Worm (Caenorhabditis elegans): ENCODE measurements around the gene pld-1.

pld-1 gene

ce11 chrII:5086143-5086542 is 5.3 kb downstream of the pld-1 start:
- no peak for TF ChIP-seq fkh-8 (tag; optimal IDR thresholded peaks at IDR 0.05)
- TF ChIP-seq elt-2 (tag; optimal IDR thresholded peaks at IDR 0.05), result peak; percentile 91
- TF ChIP-seq hpl-2 (GFP tag; optimal IDR thresholded peaks at IDR 0.05), result no peak

- no peak for TF ChIP-seq pax-3 (tag; optimal IDR thresholded peaks at IDR 0.05)
- TF ChIP-seq lin-35 (GFP tag; optimal IDR thresholded peaks at IDR 0.05), result peak in 1 of 2 experiments; percentile 13
- no peak for TF ChIP-seq ztf-4 (tag; optimal IDR thresholded peaks at IDR 0.05)
- no peak for TF ChIP-seq fos-1 (tag; optimal IDR thresholded peaks at IDR 0.05)
- peak; percentile 62 for TF ChIP-seq elt-2 (tag; optimal IDR thresholded peaks at IDR 0.05)
Measured at ce11 chrII:5085450-5085849, 6.0 kb downstream of the pld-1 start, which contains the start of gene txt-9. Gene txt-9 (plus strand): TSS chrII:5085785.

- TF ChIP-seq nhr-76 (tag; optimal IDR thresholded peaks at IDR 0.05), result no peak
- no peak for TF ChIP-seq zip-4 (GFP tag; optimal IDR thresholded peaks at IDR 0.05)
- TF ChIP-seq elt-2 (tag; optimal IDR thresholded peaks at IDR 0.05), result peak; percentile 52
- no peak for TF ChIP-seq efl-1 (optimal IDR thresholded peaks at IDR 0.05)
- TF ChIP-seq efl-1 (GFP tag; optimal IDR thresholded peaks at IDR 0.05 in 1 of 2), result peak in 1 of 2 experiments; percentile 24
- no peak for TF ChIP-seq ets-5 (GFP tag; IDR thresholded peaks at IDR 0.05)
- TF ChIP-seq unc-62 (GFP tag; optimal IDR thresholded peaks at IDR 0.05), result no peak
Measured at ce11 chrII:5084225-5084624, 7.3 kb downstream of the pld-1 start.

- no peak for TF ChIP-seq hlh-17 (GFP tag; optimal IDR thresholded peaks at IDR 0.05; ENCODE audit: borderline replicate concordance)
- TF ChIP-seq ztf-11 (tag; optimal IDR thresholded peaks at IDR 0.05), result no peak
- no peak for TF ChIP-seq nhr-237 (tag; optimal IDR thresholded peaks at IDR 0.05)
- TF ChIP-seq nhr-85 (tag), result no peak
- no peak for TF ChIP-seq C16A3.4 (tag; optimal IDR thresholded peaks at IDR 0.05)
Measured at ce11 chrII:5083341-5083740, 8.1 kb downstream of the pld-1 start, which contains the start of gene C04G6.4. Gene C04G6.4 (minus strand): TSS chrII:5083441.

ce11 chrII:5081124-5081913 is 10.2 kb downstream of the pld-1 start, which contains the start of gene dsh-2:
Gene dsh-2 (minus strand): TSS chrII:5081174.
- TF ChIP-seq C34B4.2 (tag; optimal IDR thresholded peaks at IDR 0.05) (no peak), fkh-4 (tag; optimal IDR thresholded peaks at IDR 0.05; ENCODE audit: borderline replicate concordance) (no peak), nhr-71 (tag; optimal IDR thresholded peaks at IDR 0.05) (peak; percentile 62), hlh-17 (GFP tag; optimal IDR thresholded peaks at IDR 0.05; ENCODE audit: borderline replicate concordance) (no peak), irx-1 (tag; optimal IDR thresholded peaks at IDR 0.05) (no peak), ztf-4 (tag; optimal IDR thresholded peaks at IDR 0.05) (peak; percentile 21), nhr-11 (tag; optimal IDR thresholded peaks at IDR 0.05) (no peak), nhr-20 (tag; optimal IDR thresholded peaks at IDR 0.05) (peak; percentile 70), rnt-1 (tag; optimal IDR thresholded peaks at IDR 0.05) (peak; percentile 45), egl-27 (tag; optimal IDR thresholded peaks at IDR 0.05) (no peak), unc-30 (tag; optimal IDR thresholded peaks at IDR 0.05) (no peak), efl-1 (optimal IDR thresholded peaks at IDR 0.05) (peak; percentile 72 to 82), efl-1 (GFP tag; optimal IDR thresholded peaks at IDR 0.05 in 1 of 2) (peak; percentile 82 to 98), egl-13 (tag; optimal IDR thresholded peaks at IDR 0.05) (no peak), alr-1 (tag; optimal IDR thresholded peaks at IDR 0.05; ENCODE audit: borderline replicate concordance) (no peak), pag-3 (tag; optimal IDR thresholded peaks at IDR 0.05; ENCODE audit: borderline replicate concordance, insufficient read depth) (no peak), unc-86 (tag; optimal IDR thresholded peaks at IDR 0.05) (no peak), ama-1 (optimal IDR thresholded peaks at IDR 0.05) (no peak), isw-1 (GFP tag; IDR thresholded peaks at IDR 0.05) (no peak), ceh-88 (GFP tag; IDR thresholded peaks at IDR 0.05) (no peak), fkh-10 (GFP tag; optimal IDR thresholded peaks at IDR 0.05) (no peak), Y116A8C.19 (tag; optimal IDR thresholded peaks at IDR 0.05; ENCODE audit: borderline replicate concordance) (no peak), sox-4 (tag; optimal IDR thresholded peaks at IDR 0.05) (no peak), sptf-1 (tag; optimal IDR thresholded peaks at IDR 0.05) (no peak), aly-2 (tag; optimal IDR thresholded peaks at IDR 0.05) (peak; percentile 32), vab-15 (tag; optimal IDR thresholded peaks at IDR 0.05) (no peak), lin-13 (GFP tag; optimal IDR thresholded peaks at IDR 0.05) (peak; percentile 32), ztf-11 (tag; optimal IDR thresholded peaks at IDR 0.05) (peak in 1 of 2 experiments; percentile 10), ceh-8 (GFP tag; optimal IDR thresholded peaks at IDR 0.05) (no peak), unc-130 (tag; optimal IDR thresholded peaks at IDR 0.05) (peak; percentile 46)
